Fruit fly (Drosophila melanogaster) whole organism, embryonic: Measurements from ENCODE around the gene Shaw.

ENCODE experiments used
- Ada2b ChIP-seq: fragments of 200-800 bp; sonication (Bioruptor generic); IDR thresholded peaks from 2 replicates; pipeline ENCODE4 v1.3.6; 2022; ENCODE audit warnings: missing biosample characterization, missing genetic modification characterization
- Asciz ChIP-seq: fragments of 200-800 bp; sonication (Bioruptor generic); optimal IDR thresholded peaks from 2 replicates; lab custom pipeline; 2017; ENCODE audit warnings: missing biosample characterization, mild to moderate bottlenecking, missing genetic modification characterization, missing genetic modification reagents
- BEAF-32 ChIP-seq: fragments of 200-800 bp; sonication (Bioruptor generic); optimal IDR thresholded peaks from 3 replicates; lab custom pipeline; 2017; ENCODE audit warnings: missing biosample characterization, missing genetic modification characterization, mild to moderate bottlenecking, moderate library complexity, missing genetic modification reagents
- CG10267 ChIP-seq: fragments of 200-800 bp; sonication (Bioruptor generic); optimal IDR thresholded peaks from 2 replicates; lab custom pipeline; 2018; ENCODE audit warnings: missing biosample characterization, mild to moderate bottlenecking, missing genetic modification characterization, moderate library complexity
- CG10462 ChIP-seq: fragments of 200-800 bp; sonication (Bioruptor generic); optimal IDR thresholded peaks from 2 replicates; lab custom pipeline; 2016; ENCODE audit warnings: missing biosample characterization, missing genetic modification characterization
- CG11085 ChIP-seq: fragments of 200-800 bp; sonication (Bioruptor generic); IDR thresholded peaks from 2 replicates; pipeline ENCODE4 v1.3.6; 2022; ENCODE audit warnings: missing biosample characterization, missing genetic modification characterization
- CG11398 ChIP-seq: fragments of 200-800 bp; sonication (Bioruptor generic); optimal IDR thresholded peaks from 2 replicates; lab custom pipeline; 2016; ENCODE audit warnings: missing biosample characterization, missing genetic modification characterization
- CG11696 ChIP-seq: fragments of 200-800 bp; sonication (Bioruptor generic); IDR thresholded peaks from 2 replicates; pipeline ENCODE4 v1.3.6; 2022; ENCODE audit warnings: missing biosample characterization, missing genetic modification characterization
- CG12391 ChIP-seq: fragments of 200-800 bp; sonication (Bioruptor generic); optimal IDR thresholded peaks from 3 replicates; lab custom pipeline; 2018; ENCODE audit warnings: missing biosample characterization, mild to moderate bottlenecking, missing genetic modification characterization, moderate library complexity
- CG13424 ChIP-seq: fragments of 200-800 bp; sonication (Bioruptor generic); optimal IDR thresholded peaks from 2 replicates; lab custom pipeline; 2019; ENCODE audit warnings: missing biosample characterization, mild to moderate bottlenecking, missing genetic modification characterization, moderate library complexity
- CG14965 ChIP-seq: fragments of 200-800 bp; sonication (Bioruptor generic); optimal IDR thresholded peaks from 2 replicates; lab custom pipeline; 2016; ENCODE audit warnings: missing biosample characterization, missing genetic modification characterization, borderline replicate concordance
- CG15011 ChIP-seq: fragments of 200-800 bp; sonication (Bioruptor generic); optimal IDR thresholded peaks from 3 replicates; lab custom pipeline; 2018; ENCODE audit warnings: missing biosample characterization, mild to moderate bottlenecking, missing genetic modification characterization
- CG1602 ChIP-seq: fragments of 200-800 bp; sonication (Bioruptor generic); optimal IDR thresholded peaks from 3 replicates; lab custom pipeline; 2016; ENCODE audit warnings: missing biosample characterization, missing genetic modification characterization
- CG1603 ChIP-seq: fragments of 200-800 bp; sonication (Bioruptor generic); optimal IDR thresholded peaks from 2 replicates; lab custom pipeline; 2019; ENCODE audit warnings: missing biosample characterization, mild to moderate bottlenecking, missing genetic modification characterization, moderate library complexity
- CG17328 ChIP-seq: fragments of 200-800 bp; sonication (Bioruptor generic); IDR thresholded peaks from 2 replicates; pipeline ENCODE4 v1.3.6; 2022; ENCODE audit warnings: missing biosample characterization, missing genetic modification characterization
- CG17385 ChIP-seq: fragments of 200-800 bp; sonication (Bioruptor generic); optimal IDR thresholded peaks from 3 replicates; lab custom pipeline; 2018; ENCODE audit warnings: missing biosample characterization, mild to moderate bottlenecking, missing genetic modification characterization
- CG18011 ChIP-seq: fragments of 200-800 bp; sonication (Bioruptor generic); optimal IDR thresholded peaks from 2 replicates; lab custom pipeline; 2017; ENCODE audit warnings: missing biosample characterization, missing genetic modification characterization, mild to moderate bottlenecking, moderate library complexity, missing genotype
- CG1832 ChIP-seq: fragments of 200-800 bp; sonication (Bioruptor generic); optimal IDR thresholded peaks from 2 replicates; lab custom pipeline; 2017; ENCODE audit warnings: missing biosample characterization, mild to moderate bottlenecking, missing genetic modification characterization, inconsistent platforms
- CG2199 ChIP-seq: fragments of 200-800 bp; sonication (Bioruptor generic); IDR thresholded peaks from 3 replicates; pipeline ENCODE4 v1.3.6; 2022; ENCODE audit warnings: missing biosample characterization, missing genetic modification characterization
- CG3163 ChIP-seq: fragments of 200-800 bp; sonication (Bioruptor generic); optimal IDR thresholded peaks from 3 replicates; lab custom pipeline; 2016; ENCODE audit warnings: missing biosample characterization, missing genetic modification characterization
- CG33557 ChIP-seq: fragments of 200-800 bp; sonication (Bioruptor generic); optimal IDR thresholded peaks from 2 replicates; lab custom pipeline; 2019; ENCODE audit warnings: missing biosample characterization, mild to moderate bottlenecking, missing genetic modification characterization, moderate library complexity
- CG6765 ChIP-seq: fragments of 200-800 bp; sonication (Bioruptor generic); optimal IDR thresholded peaks from 3 replicates; lab custom pipeline; 2017; ENCODE audit warnings: missing biosample characterization, mild to moderate bottlenecking, missing genetic modification characterization
- CG7271 ChIP-seq: fragments of 200-800 bp; sonication (Bioruptor generic); optimal IDR thresholded peaks from 2 replicates; lab custom pipeline; 2018; ENCODE audit warnings: missing biosample characterization, mild to moderate bottlenecking, missing genetic modification characterization, moderate library complexity
- D19A ChIP-seq: fragments of 200-800 bp; optimal IDR thresholded peaks from 3 replicates; lab custom pipeline; 2019; ENCODE audit warnings: missing biosample characterization, mild to moderate bottlenecking, missing genetic modification characterization, moderate library complexity
- Dp ChIP-seq: fragments of 200-800 bp; sonication (Bioruptor generic); optimal IDR thresholded peaks from 2 replicates; lab custom pipeline; 2018; ENCODE audit warnings: missing biosample characterization, mild to moderate bottlenecking, missing genetic modification characterization, moderate library complexity
- Hmr ChIP-seq: fragments of 200-800 bp; sonication (Bioruptor generic); optimal IDR thresholded peaks from 3 replicates; lab custom pipeline; 2017; ENCODE audit warnings: mild to moderate bottlenecking, missing biosample characterization, missing genetic modification reagents, missing genetic modification characterization
- Jarid2 ChIP-seq: fragments of 200-800 bp; sonication (Bioruptor generic); optimal IDR thresholded peaks from 3 replicates; lab custom pipeline; 2017; ENCODE audit warnings: mild to moderate bottlenecking, missing biosample characterization, missing genetic modification reagents, missing genetic modification characterization
- Pdp1 ChIP-seq, 2 experiments: fragments of 200-800 bp; sonication (Bioruptor generic); optimal IDR thresholded peaks; 3 replicates each; lab custom pipeline; 2016; ENCODE audit warnings: missing biosample characterization in 2 of 2, missing genetic modification characterization in 2 of 2, mild to moderate bottlenecking in 1 of 2, moderate library complexity in 1 of 2
- Ptx1 ChIP-seq: fragments of 200-800 bp; sonication (Bioruptor generic); IDR thresholded peaks from 2 replicates; pipeline ENCODE4 v1.3.6; 2022; ENCODE audit warnings: missing biosample characterization, missing genetic modification characterization
- Trl ChIP-seq, 3 experiments: fragments of >200 bp in 2 of 3; fragments of 200-800 bp in 1 of 3; sonication (Bioruptor generic) in 1 of 3; optimal IDR thresholded peaks; 2 replicates in 1 of 3; 3 replicates in 2 of 3; lab custom pipeline; 2016 to 2017; ENCODE audit warnings: missing biosample characterization in 1 of 3, missing genetic modification characterization in 1 of 3
- YL-1 ChIP-seq: fragments of 200-800 bp; sonication (Bioruptor generic); optimal IDR thresholded peaks from 3 replicates; lab custom pipeline; 2017; ENCODE audit warnings: missing biosample characterization, mild to moderate bottlenecking, missing genetic modification characterization
- aop ChIP-seq: fragments of 200-800 bp; sonication (Bioruptor generic); IDR thresholded peaks from 2 replicates; pipeline ENCODE4 v1.3.6; 2022; ENCODE audit warnings: missing biosample characterization, missing genetic modification characterization
- chif ChIP-seq, 2 experiments: fragments of 200-800 bp; sonication (Bioruptor generic); optimal IDR thresholded peaks; 3 replicates each; lab custom pipeline; 2016; ENCODE audit warnings: missing biosample characterization in 2 of 2, missing genetic modification characterization in 2 of 2
- chn ChIP-seq: fragments of 200-800 bp; sonication (Bioruptor generic); optimal IDR thresholded peaks from 2 replicates; lab custom pipeline; 2016; ENCODE audit warnings: missing biosample characterization, missing genetic modification characterization
- dm ChIP-seq: fragments of 200-800 bp; sonication (Bioruptor generic); optimal IDR thresholded peaks from 3 replicates; lab custom pipeline; 2016; ENCODE audit warnings: missing biosample characterization, missing genetic modification characterization
- fd64A ChIP-seq: fragments of 200-800 bp; sonication (Bioruptor generic); optimal IDR thresholded peaks from 3 replicates; lab custom pipeline; 2018; ENCODE audit warnings: missing biosample characterization, mild to moderate bottlenecking, missing genetic modification characterization
- gcm ChIP-seq: fragments of 200-800 bp; sonication (Bioruptor generic); optimal IDR thresholded peaks from 2 replicates; lab custom pipeline; 2019; ENCODE audit warnings: missing biosample characterization, mild to moderate bottlenecking, missing genetic modification characterization, moderate library complexity
- ham ChIP-seq: fragments of 200-800 bp; sonication (Bioruptor generic); IDR thresholded peaks from 2 replicates; pipeline ENCODE4 v1.3.6; 2022; ENCODE audit warnings: missing biosample characterization, missing genetic modification characterization
- hb ChIP-seq: fragments of 200-800 bp; sonication (Bioruptor generic); IDR thresholded peaks from 3 replicates; pipeline ENCODE4 v1.3.6; 2022; ENCODE audit warnings: missing biosample characterization, missing genetic modification characterization; ENCODE audit not compliant: partially characterized antibody
- hkb ChIP-seq, 2 experiments: fragments of 200-800 bp in 1 of 2; fragments of >200 bp in 1 of 2; sonication (Bioruptor generic) in 1 of 2; IDR thresholded peaks in 1 of 2; optimal IDR thresholded peaks in 1 of 2; 2 replicates each; pipeline versions ENCODE4 v1.3.6 to Lab custom; 2017 to 2022; ENCODE audit warnings: missing biosample characterization in 1 of 2, missing genetic modification characterization in 1 of 2
- nau ChIP-seq: fragments of 200-800 bp; sonication (Bioruptor generic); optimal IDR thresholded peaks from 3 replicates; lab custom pipeline; 2017; ENCODE audit warnings: missing biosample characterization, mild to moderate bottlenecking, missing genetic modification characterization, missing genetic modification reagents
- p53 ChIP-seq: fragments of 200-800 bp; sonication (Bioruptor generic); optimal IDR thresholded peaks from 2 replicates; lab custom pipeline; 2016; ENCODE audit warnings: missing biosample characterization, missing genetic modification characterization
- schlank ChIP-seq: fragments of 200-800 bp; sonication (Bioruptor generic); optimal IDR thresholded peaks from 2 replicates; lab custom pipeline; 2018; ENCODE audit warnings: missing biosample characterization, mild to moderate bottlenecking, missing genetic modification characterization
- sna ChIP-seq: fragments of 200-800 bp; sonication (Bioruptor generic); IDR thresholded peaks from 2 replicates; pipeline ENCODE4 v1.3.6; 2022; ENCODE audit warnings: missing biosample characterization, missing genetic modification characterization; ENCODE audit not compliant: partially characterized antibody
- sob ChIP-seq: fragments of 200-800 bp; sonication (Bioruptor generic); IDR thresholded peaks from 2 replicates; pipeline ENCODE4 v1.3.6; 2022; ENCODE audit warnings: missing biosample characterization, missing genetic modification characterization
- toy ChIP-seq: fragments of 200-800 bp; sonication (Bioruptor generic); IDR thresholded peaks from 2 replicates; pipeline ENCODE4 v1.3.6; 2022; ENCODE audit warnings: missing biosample characterization, missing genetic modification characterization
- usp ChIP-seq: fragments of >200 bp; optimal IDR thresholded peaks from 2 replicates; lab custom pipeline; 2017; ENCODE audit warnings: missing biosample characterization, missing genetic modification characterization
- vvl ChIP-seq: fragments of 200-800 bp; sonication (Bioruptor generic); IDR thresholded peaks from 2 replicates; pipeline ENCODE4 v1.3.6; 2022; ENCODE audit warnings: missing biosample characterization, missing genetic modification characterization

The Shaw gene

dm6 chr2L:3775767-3776351, 57.9 kb downstream of the Shaw start (continued):
- TF ChIP-seq YL-1 (GFP tag; lab: Kevin White, UChicago): no peak
- no peak for TF ChIP-seq sna (GFP tag; lab: Robert Waterston, UW)
- no peak for TF ChIP-seq CG11085 (GFP tag; lab: Robert Waterston, UW)
- TF ChIP-seq BEAF-32: no peak
- TF ChIP-seq CG1602 (GFP tag; lab: Kevin White, UChicago): peak; percentile 23
- no peak for TF ChIP-seq sob (GFP tag; lab: Robert Waterston, UW)
- TF ChIP-seq Asciz (GFP tag; lab: Kevin White, UChicago): peak; percentile 21
- no peak for TF ChIP-seq toy (GFP tag; lab: Robert Waterston, UW)
- no peak for TF ChIP-seq dm (GFP tag; lab: Kevin White, UChicago)
- TF ChIP-seq Dp (GFP tag; lab: Kevin White, UChicago): no peak
- peak; percentile 6; the same call in 1 of the 2 replicates for TF ChIP-seq vvl (GFP tag; lab: Robert Waterston, UW)
- peak; percentile 62 for TF ChIP-seq CG12391 (tag; lab: Kevin White, UChicago)
- TF ChIP-seq usp (GFP tag; lab: Kevin White, UChicago): no peak
- TF ChIP-seq D19A: peak; percentile 36
- TF ChIP-seq CG1603 (tag; lab: Kevin White, UChicago): peak; percentile 42
- no peak for TF ChIP-seq CG33557 (GFP tag; lab: Kevin White, UChicago)
- TF ChIP-seq Jarid2 (GFP tag; lab: Kevin White, UChicago): no peak
- no peak for TF ChIP-seq CG3163 (GFP tag; lab: Kevin White, UChicago)
- no peak for TF ChIP-seq CG2199 (GFP tag; lab: Robert Waterston, UW)
- TF ChIP-seq CG11696 (GFP tag; lab: Robert Waterston, UW): no peak
- TF ChIP-seq hb (GFP tag; lab: Robert Waterston, UW): no peak
- TF ChIP-seq CG11398: no peak
- no peak for TF ChIP-seq schlank
- TF ChIP-seq CG13424 (tag; lab: Kevin White, UChicago): peak; percentile 34
- TF ChIP-seq CG14965 (GFP tag; lab: Kevin White, UChicago): no peak
- TF ChIP-seq CG10267: peak; percentile 52
- TF ChIP-seq CG17385 (GFP tag; lab: Kevin White, UChicago): no peak
- TF ChIP-seq gcm (GFP tag; lab: Kevin White, UChicago): no peak
- TF ChIP-seq p53 (GFP tag; lab: Kevin White, UChicago): no peak
- no peak for TF ChIP-seq CG1832 (GFP tag; lab: Kevin White, UChicago)
- no peak for TF ChIP-seq hkb (optimal IDR thresholded peaks at IDR 0.05; lab: Kevin White, UChicago)
- TF ChIP-seq hkb (GFP tag; IDR thresholded peaks at IDR 0.05; lab: Robert Waterston, UW): 0 out of 2 replicates have a peak, but pooled peaks have one; percentile 29
- peak; percentile 3 for TF ChIP-seq Hmr (GFP tag; lab: Kevin White, UChicago)
- no peak for TF ChIP-seq aop (GFP tag; lab: Robert Waterston, UW)
- TF ChIP-seq Ptx1 (GFP tag; lab: Robert Waterston, UW): peak; percentile 40
- no peak for TF ChIP-seq nau (GFP tag; lab: Kevin White, UChicago)
- TF ChIP-seq CG6765 (GFP tag; lab: Kevin White, UChicago): no peak
- no peak for TF ChIP-seq CG15011 (GFP tag; lab: Kevin White, UChicago)
- TF ChIP-seq CG10462 (GFP tag; lab: Kevin White, UChicago): peak; percentile 38
- peak in 1 of 2 experiments; percentile 74 for TF ChIP-seq chif (GFP tag; optimal IDR thresholded peaks at IDR 0.05; lab: Kevin White, UChicago)
- no peak for TF ChIP-seq fd64A (GFP tag; lab: Kevin White, UChicago)
- no peak for TF ChIP-seq ham (GFP tag; lab: Robert Waterston, UW)
- TF ChIP-seq Ada2b (GFP tag; lab: Robert Waterston, UW): 0 out of 2 replicates have a peak, but pooled peaks have one; percentile 11
- peak; percentile 29 to 81 for TF ChIP-seq Pdp1 (GFP tag; optimal IDR thresholded peaks at IDR 0.05; lab: Kevin White, UChicago)
- TF ChIP-seq Trl (optimal IDR thresholded peaks at IDR 0.05; lab: Kevin White, UChicago): no peak
- no peak for TF ChIP-seq Trl (GFP tag; optimal IDR thresholded peaks at IDR 0.05; lab: Kevin White, UChicago)
- TF ChIP-seq CG7271: no peak
- no peak for TF ChIP-seq CG18011 (GFP tag; lab: Kevin White, UChicago)
- no peak for TF ChIP-seq chn
- peak; percentile 30; the same call in 1 of the 2 replicates for TF ChIP-seq CG17328 (GFP tag; lab: Robert Waterston, UW)
